Fruit fly (Drosophila melanogaster): ENCODE data around the gene CG32694.

CG32694 gene

dm6 chrX:10029730-10030129, 40.2 kb downstream of the CG32694 start:
- TF ChIP-seq CG9948 (tag; optimal IDR thresholded peaks at IDR 0.05) (no peak), D1 (tag; optimal IDR thresholded peaks at IDR 0.05) (no peak), Ets98B (GFP tag; IDR thresholded peaks at IDR 0.05) (no peak), CG13204 (GFP tag; optimal IDR thresholded peaks at IDR 0.05) (no peak), CG12605 (GFP tag; IDR thresholded peaks at IDR 0.05) (no peak), CG4496 (GFP tag; IDR thresholded peaks at IDR 0.05) (no peak), CG8159 (tag; optimal IDR thresholded peaks at IDR 0.05) (no peak), fd96Ca (GFP tag; IDR thresholded peaks at IDR 0.05) (no peak), CG10348 (GFP tag; IDR thresholded peaks at IDR 0.05) (no peak), Snoo (tag; optimal IDR thresholded peaks at IDR 0.05) (no peak), rn (GFP tag; IDR thresholded peaks at IDR 0.05) (no peak), Pif1B (GFP tag; optimal IDR thresholded peaks at IDR 0.05) (no peak), Pif1A (GFP tag; optimal IDR thresholded peaks at IDR 0.05) (no peak)

- TF ChIP-seq CG13204 (GFP tag; optimal IDR thresholded peaks at IDR 0.05) (no peak), EcR (GFP tag; optimal IDR thresholded peaks at IDR 0.05) (peak; percentile 97)
Observed at dm6 chrX:10039528-10039927, 50.0 kb downstream of the CG32694 start.

- TF ChIP-seq Snoo (tag; optimal IDR thresholded peaks at IDR 0.05) (no peak), CG9948 (tag; optimal IDR thresholded peaks at IDR 0.05) (no peak), CG10348 (GFP tag; IDR thresholded peaks at IDR 0.05) (no peak), CG15710 (tag; optimal IDR thresholded peaks at IDR 0.05) (no peak), gl (tag; optimal IDR thresholded peaks at IDR 0.05) (no peak), CG8159 (tag; optimal IDR thresholded peaks at IDR 0.05) (no peak), Pif1A (GFP tag; optimal IDR thresholded peaks at IDR 0.05) (no peak), CG17806 (tag; optimal IDR thresholded peaks at IDR 0.05) (no peak), CG8301 (tag; optimal IDR thresholded peaks at IDR 0.05) (no peak), fd96Ca (GFP tag; IDR thresholded peaks at IDR 0.05) (no peak), CG32121 (GFP tag; IDR thresholded peaks at IDR 0.05) (no peak), CG14655 (GFP tag; optimal IDR thresholded peaks at IDR 0.05) (no peak), Ets98B (GFP tag; IDR thresholded peaks at IDR 0.05) (no peak), EcR (GFP tag; optimal IDR thresholded peaks at IDR 0.05) (no peak), CG34367 (tag; optimal IDR thresholded peaks at IDR 0.05) (no peak), Pif1B (GFP tag; optimal IDR thresholded peaks at IDR 0.05) (no peak), CG13204 (GFP tag; optimal IDR thresholded peaks at IDR 0.05) (no peak), D1 (tag; optimal IDR thresholded peaks at IDR 0.05) (no peak), rn (GFP tag; IDR thresholded peaks at IDR 0.05) (no peak)
Observed at dm6 chrX:10043873-10044272, 54.4 kb downstream of the CG32694 start.

- TF ChIP-seq Ets98B (GFP tag; IDR thresholded peaks at IDR 0.05) (no peak; the same call in 1 of the 2 replicates), CG15710 (tag; optimal IDR thresholded peaks at IDR 0.05) (no peak), CG8159 (tag; optimal IDR thresholded peaks at IDR 0.05) (no peak), gl (tag; optimal IDR thresholded peaks at IDR 0.05) (no peak), Snoo (tag; optimal IDR thresholded peaks at IDR 0.05) (no peak), Pif1A (GFP tag; optimal IDR thresholded peaks at IDR 0.05) (no peak), Pif1B (GFP tag; optimal IDR thresholded peaks at IDR 0.05) (no peak), CG8301 (tag; optimal IDR thresholded peaks at IDR 0.05) (no peak), rn (GFP tag; IDR thresholded peaks at IDR 0.05) (no peak), CG10348 (GFP tag; IDR thresholded peaks at IDR 0.05) (no peak), CG14655 (GFP tag; optimal IDR thresholded peaks at IDR 0.05) (no peak), CG32121 (GFP tag; IDR thresholded peaks at IDR 0.05) (no peak), fd96Ca (GFP tag; IDR thresholded peaks at IDR 0.05) (no peak), CG12605 (GFP tag; IDR thresholded peaks at IDR 0.05) (no peak), CG17806 (tag; optimal IDR thresholded peaks at IDR 0.05) (no peak), CG9948 (tag; optimal IDR thresholded peaks at IDR 0.05) (no peak), D1 (tag; optimal IDR thresholded peaks at IDR 0.05) (no peak), CG34367 (tag; optimal IDR thresholded peaks at IDR 0.05) (no peak)
Observed at dm6 chrX:10045763-10046162, 56.3 kb downstream of the CG32694 start.

- TF ChIP-seq Ets98B (GFP tag; IDR thresholded peaks at IDR 0.05) (no peak), CG4496 (GFP tag; IDR thresholded peaks at IDR 0.05) (no peak), CG13204 (GFP tag; optimal IDR thresholded peaks at IDR 0.05) (no peak), Pif1A (GFP tag; optimal IDR thresholded peaks at IDR 0.05) (no peak), CG15710 (tag; optimal IDR thresholded peaks at IDR 0.05) (no peak), CG8159 (tag; optimal IDR thresholded peaks at IDR 0.05) (no peak), CG14655 (GFP tag; optimal IDR thresholded peaks at IDR 0.05) (no peak), CG17806 (tag; optimal IDR thresholded peaks at IDR 0.05) (no peak), CG9948 (tag; optimal IDR thresholded peaks at IDR 0.05) (no peak), rn (GFP tag; IDR thresholded peaks at IDR 0.05) (no peak), Pif1B (GFP tag; optimal IDR thresholded peaks at IDR 0.05) (no peak), fd96Ca (GFP tag; IDR thresholded peaks at IDR 0.05) (no peak), gl (tag; optimal IDR thresholded peaks at IDR 0.05) (no peak), CG32121 (GFP tag; IDR thresholded peaks at IDR 0.05) (no peak)
Observed at dm6 chrX:10046760-10047159, 57.3 kb downstream of the CG32694 start.

- TF ChIP-seq CG15710 (tag; optimal IDR thresholded peaks at IDR 0.05), result no peak
- TF ChIP-seq EcR (GFP tag; optimal IDR thresholded peaks at IDR 0.05), result no peak
- peak; percentile 50 for TF ChIP-seq CG13204 (GFP tag; optimal IDR thresholded peaks at IDR 0.05)
Observed at dm6 chrX:10047961-10048360, 58.5 kb downstream of the CG32694 start.

dm6 chrX:10052549-10052948, 63.1 kb downstream of the CG32694 start, which contains the start of gene Yp2:
TSS of gene Yp2 (minus strand) at chrX:10052636.
- no peak for TF ChIP-seq CG10348 (GFP tag; IDR thresholded peaks at IDR 0.05)
- no peak for TF ChIP-seq Pif1B (GFP tag; optimal IDR thresholded peaks at IDR 0.05)
- no peak for TF ChIP-seq gl (tag; optimal IDR thresholded peaks at IDR 0.05)
- no peak for TF ChIP-seq CG15710 (tag; optimal IDR thresholded peaks at IDR 0.05)
- no peak for TF ChIP-seq D1 (tag; optimal IDR thresholded peaks at IDR 0.05)

Measured in whole organism, pupa.